Fruit fly (Drosophila melanogaster): ENCODE measurements around the gene pch2.

The pch2 gene

DNA sequence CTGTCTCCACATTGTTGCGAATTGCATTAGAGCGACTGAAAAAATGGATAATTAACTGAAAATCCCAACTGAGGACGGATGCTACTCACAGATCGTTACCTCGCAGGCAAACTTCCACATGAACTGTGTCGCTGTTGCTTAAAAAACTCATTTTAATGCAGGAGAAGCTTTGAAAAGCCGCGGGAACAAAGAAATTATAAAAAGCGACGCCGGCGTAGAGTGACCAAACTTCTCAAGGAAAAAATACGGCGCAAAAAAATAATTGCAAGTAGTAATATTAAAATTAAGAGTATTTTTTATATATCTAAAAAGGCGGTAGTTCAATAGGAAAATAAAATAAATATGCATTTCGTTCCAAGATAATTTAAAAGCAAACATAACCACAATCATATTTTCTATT, at the start of gene pch2:
TSS of gene pch2 (minus strand) at position 243 of the 400 bp plus-strand sequence.
- no peak for TF ChIP-seq CG17801 (GFP tag; optimal IDR thresholded peaks at IDR 0.05; ENCODE audit: partially characterized antibody)

dm6 chr3R:8596161-8596560, 34.6 kb upstream of the pch2 start:
- no peak for TF ChIP-seq CG17801 (GFP tag; optimal IDR thresholded peaks at IDR 0.05; ENCODE audit: partially characterized antibody)

- TF ChIP-seq CG17801 (GFP tag; optimal IDR thresholded peaks at IDR 0.05; ENCODE audit: partially characterized antibody) = no peak
Measured at dm6 chr3R:8587859-8588258, 26.3 kb upstream of the pch2 start.

- no peak for TF ChIP-seq CG17801 (GFP tag; optimal IDR thresholded peaks at IDR 0.05; ENCODE audit: partially characterized antibody)
Measured at dm6 chr3R:8577409-8578255, 16.1 kb upstream of the pch2 start, which contains the start of gene 5-HT2B. Gene 5-HT2B, plus strand, starts transcription at chr3R:8578205.

dm6 chr3R:8563774-8564173, 2.2 kb upstream of the pch2 start, which contains the start of gene Cenp-C:
Gene Cenp-C, plus strand, starts transcription at chr3R:8564105.
- TF ChIP-seq CG17801 (GFP tag; optimal IDR thresholded peaks at IDR 0.05; ENCODE audit: partially characterized antibody) = peak; percentile 17

dm6 chr3R:8562484-8562886, 921 bp upstream of the pch2 start, which contains the start of the genes mRpS18A and CG31460:
Gene mRpS18A, minus strand, starts transcription at chr3R:8562593.
Gene CG31460, plus strand, starts transcription at chr3R:8562673.
- TF ChIP-seq CG17801 (GFP tag; optimal IDR thresholded peaks at IDR 0.05; ENCODE audit: partially characterized antibody) = no peak

- no peak for TF ChIP-seq CG17801 (GFP tag; optimal IDR thresholded peaks at IDR 0.05; ENCODE audit: partially characterized antibody)
Measured at dm6 chr3R:8552308-8552707, 9.3 kb downstream of the pch2 start, which contains the start of gene Or85d. Gene Or85d, plus strand, starts transcription at chr3R:8552608.

- no peak for TF ChIP-seq CG17801 (GFP tag; optimal IDR thresholded peaks at IDR 0.05; ENCODE audit: partially characterized antibody)
Measured at dm6 chr3R:8545915-8546314, 15.6 kb downstream of the pch2 start.

DNA sequence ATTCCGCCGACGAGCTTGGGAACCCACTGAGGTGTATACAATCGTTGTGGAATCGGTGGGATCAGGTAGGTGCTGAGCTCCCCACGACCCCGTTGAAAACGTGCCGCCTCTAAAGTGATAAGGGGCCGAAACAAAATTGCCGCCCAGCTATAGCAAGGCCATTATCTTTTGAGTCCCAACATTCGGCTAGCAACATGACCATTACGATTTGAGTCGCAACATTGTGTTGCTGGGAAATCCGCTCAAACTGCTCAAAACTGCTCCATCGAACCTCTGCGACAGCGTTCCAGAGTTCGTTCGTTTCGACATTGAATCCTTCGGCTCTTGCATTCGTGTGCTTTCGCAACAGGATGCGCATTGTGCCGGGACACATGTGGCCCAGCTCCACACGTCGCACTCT, 32.7 kb downstream of the pch2 start, which contains the start of gene CG11741:
TSS of gene CG11741 (minus strand) at position 16 of the 400 bp plus-strand sequence.
- no peak for TF ChIP-seq CG17801 (GFP tag; optimal IDR thresholded peaks at IDR 0.05; ENCODE audit: partially characterized antibody)

DNA sequence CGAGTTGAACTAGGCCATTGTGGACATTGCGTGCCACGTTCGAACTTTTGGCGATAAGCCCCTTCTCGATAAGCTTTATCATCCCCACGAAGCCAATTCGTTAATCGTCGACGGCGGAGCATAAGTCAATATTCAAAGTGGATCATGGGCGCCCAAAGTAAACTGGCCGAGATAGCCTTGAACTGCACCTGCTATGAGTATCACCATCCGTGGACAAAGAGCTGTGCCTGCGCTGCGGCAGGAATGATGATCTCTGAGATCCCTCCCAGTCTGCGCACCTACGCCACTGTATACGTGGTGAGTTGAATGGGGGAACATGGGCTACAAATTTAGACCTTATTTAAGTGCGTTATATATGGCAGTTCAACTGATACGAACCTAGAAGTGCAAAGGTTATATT, 37.3 kb downstream of the pch2 start:
- TF ChIP-seq CG17801 (GFP tag; optimal IDR thresholded peaks at IDR 0.05; ENCODE audit: partially characterized antibody) = no peak

DNA sequence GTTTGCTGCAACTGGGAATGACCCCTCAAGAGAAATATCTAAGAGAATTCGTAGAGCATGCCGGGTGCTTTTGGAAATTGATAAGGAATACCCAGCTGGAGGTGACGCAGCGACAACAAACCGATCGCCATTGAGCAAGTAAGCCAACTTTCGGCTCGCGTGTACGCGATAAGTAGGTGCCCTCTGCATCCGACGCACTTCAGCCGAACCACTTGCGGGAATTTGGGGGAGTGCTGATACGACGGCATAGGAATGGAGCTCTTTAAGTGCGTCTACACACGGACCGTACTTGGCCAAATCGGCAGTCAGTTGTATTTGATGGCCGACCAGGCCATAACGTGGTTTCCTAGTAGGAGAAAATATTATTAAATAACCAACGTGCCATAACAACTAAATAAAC, 37.9 kb downstream of the pch2 start, which contains the start of gene CG31259:
TSS of gene CG31259 (plus strand) at position 277 of the 400 bp plus-strand sequence.
- TF ChIP-seq CG17801 (GFP tag; optimal IDR thresholded peaks at IDR 0.05; ENCODE audit: partially characterized antibody) = no peak

DNA sequence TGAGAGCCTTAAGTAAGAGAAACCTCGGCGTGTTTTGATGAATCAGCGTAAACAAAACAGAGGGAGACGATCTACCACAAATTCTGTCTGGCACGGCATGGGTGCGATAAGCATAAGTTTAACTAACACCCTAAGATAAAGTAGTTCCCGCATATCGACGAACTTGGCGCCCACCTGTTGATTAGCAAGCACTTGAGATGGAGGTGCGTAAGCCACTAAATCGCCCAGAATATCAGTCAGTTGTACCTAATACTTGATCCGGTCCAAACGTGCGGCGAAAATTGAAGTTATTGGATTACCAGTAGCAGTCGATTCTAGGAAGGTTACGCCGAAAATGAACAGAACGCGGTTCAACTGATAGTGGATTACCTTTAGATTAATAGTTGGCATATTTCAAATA, 40.1 kb downstream of the pch2 start, which contains the start of gene CG31454:
TSS of gene CG31454 (plus strand) at position 160 of the 400 bp plus-strand sequence.
- no peak for TF ChIP-seq CG17801 (GFP tag; optimal IDR thresholded peaks at IDR 0.05; ENCODE audit: partially characterized antibody)

dm6 chr3R:8520809-8521208, 40.8 kb downstream of the pch2 start:
- TF ChIP-seq CG17801 (GFP tag; optimal IDR thresholded peaks at IDR 0.05; ENCODE audit: partially characterized antibody) = no peak

DNA sequence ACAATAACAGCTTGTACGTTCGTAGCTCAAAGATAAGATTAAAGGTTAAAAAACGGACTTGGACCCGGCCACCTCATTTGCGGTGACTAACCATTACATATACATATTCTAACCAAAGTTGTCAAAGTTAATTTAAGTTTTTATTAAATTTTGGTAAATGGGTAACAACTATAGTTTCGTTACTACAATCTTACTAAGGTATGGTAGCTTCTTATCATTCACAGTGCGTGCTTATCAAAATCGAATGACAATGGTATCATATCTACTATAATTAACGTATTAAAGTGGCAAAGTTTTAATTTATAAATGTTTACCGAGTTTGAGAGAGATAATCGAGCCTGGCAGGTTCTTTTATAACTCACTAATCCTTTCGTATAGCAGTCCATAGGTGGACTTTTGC, 42.4 kb downstream of the pch2 start:
- TF ChIP-seq CG17801 (GFP tag; optimal IDR thresholded peaks at IDR 0.05; ENCODE audit: partially characterized antibody) = no peak

DNA sequence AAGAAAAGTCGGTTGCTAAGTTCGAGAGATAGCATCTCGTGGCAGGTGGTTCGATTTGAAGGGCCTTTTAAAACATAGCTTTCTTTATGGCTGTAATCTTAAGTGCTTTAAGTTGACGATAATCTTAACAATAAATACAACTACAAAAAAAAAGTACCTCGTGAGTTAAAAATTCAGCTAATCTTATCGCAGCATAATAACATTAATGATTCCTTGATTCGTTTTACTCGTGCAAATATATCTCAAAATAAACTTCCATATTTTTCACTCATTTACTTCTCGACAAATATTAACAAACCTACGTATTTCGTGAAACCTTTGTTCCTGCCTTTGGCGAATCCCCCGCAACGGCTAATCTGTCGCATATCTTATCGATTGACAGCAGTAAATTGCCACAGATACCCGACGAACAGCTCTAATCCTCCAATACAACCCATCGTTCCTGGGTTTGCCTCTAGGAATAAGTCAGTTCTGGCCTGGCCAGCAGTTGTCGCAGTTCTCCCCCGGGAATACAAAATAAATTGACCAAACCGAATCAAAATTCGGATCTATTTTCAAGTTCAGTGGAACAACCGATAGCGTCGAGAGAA, 42.9 kb downstream of the pch2 start:
- no peak for TF ChIP-seq CG17801 (GFP tag; optimal IDR thresholded peaks at IDR 0.05; ENCODE audit: partially characterized antibody)

- TF ChIP-seq CG17801 (GFP tag; optimal IDR thresholded peaks at IDR 0.05; ENCODE audit: partially characterized antibody) = no peak
Measured at dm6 chr3R:8517752-8518185, 43.8 kb downstream of the pch2 start, which contains the start of gene CG11737. Gene CG11737, plus strand, starts transcription at chr3R:8517868.
